Fruit fly (Drosophila melanogaster) whole organism, prepupa: ENCODE results near the gene Obp83a.

Experiments
- CG6854 ChIP-seq: fragments of 200-800 bp; sonication (Bioruptor generic); optimal IDR thresholded peaks from 2 replicates; lab custom pipeline; 2017; ENCODE audit warnings: missing biosample characterization, mild to moderate bottlenecking, missing genetic modification characterization
- Met ChIP-seq: fragments of 200-800 bp; sonication (Bioruptor generic); optimal IDR thresholded peaks from 3 replicates; lab custom pipeline; 2016; ENCODE audit warnings: missing biosample characterization, missing genetic modification characterization

DNA sequence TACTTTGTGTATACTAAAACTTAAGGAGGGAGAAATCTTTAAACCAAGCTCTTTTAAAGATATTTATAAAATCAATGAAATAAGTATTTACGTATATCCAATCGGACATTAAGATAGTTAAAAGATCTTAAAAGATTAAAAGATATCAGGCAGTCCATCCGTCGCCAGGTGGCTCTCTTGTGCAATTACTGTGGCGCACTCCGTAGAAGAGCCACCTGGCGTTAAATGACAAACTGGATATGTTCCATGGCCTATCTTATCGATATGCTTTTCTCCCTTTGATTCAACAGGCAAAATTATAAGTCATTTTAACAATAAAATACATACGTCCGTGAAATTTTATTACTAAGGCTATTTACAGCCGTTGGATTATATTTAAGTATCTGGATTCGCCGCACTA lies 47.2 kb downstream of the Obp83a start:
- TF ChIP-seq CG6854 (GFP tag; lab: Kevin White, UChicago) (no peak), Met (GFP tag; lab: Kevin White, UChicago) (no peak)
